Fruit fly (Drosophila melanogaster) whole organism, embryonic: ENCODE data around the gene CG31157.
A peak's percentile ranks its signal among the peaks of the same experiment; 100 is the strongest.

Source experiments
- Atf-2 ChIP-seq: fragments of 200-800 bp; sonication (Bioruptor generic); optimal IDR thresholded peaks from 2 replicates; lab custom pipeline; 2016; ENCODE audit warnings: missing biosample characterization, missing genetic modification characterization
- Atf6 ChIP-seq: fragments of 200-800 bp; sonication (Bioruptor generic); IDR thresholded peaks from 2 replicates; pipeline ENCODE4 v1.3.6; 2022; ENCODE audit warnings: missing biosample characterization, missing genetic modification characterization
- Awh ChIP-seq: fragments of 200-800 bp; sonication (Bioruptor generic); IDR thresholded peaks from 2 replicates; pipeline ENCODE4, ENCODE4 v1.3.6; 2022; ENCODE audit warnings: missing biosample characterization, missing genetic modification characterization
- CG11560 ChIP-seq: fragments of 200-800 bp; sonication (Bioruptor generic); IDR thresholded peaks from 3 replicates; pipeline ENCODE4 v1.3.6; 2022; ENCODE audit warnings: missing biosample characterization, missing genetic modification characterization
- CG12104 ChIP-seq: fragments of 200-800 bp; sonication (Bioruptor generic); optimal IDR thresholded peaks from 3 replicates; lab custom pipeline; 2016; ENCODE audit warnings: missing biosample characterization, missing genetic modification characterization
- CG1233 ChIP-seq: fragments of 200-800 bp; sonication (Bioruptor generic); optimal IDR thresholded peaks from 4 replicates; lab custom pipeline; 2018; ENCODE audit warnings: missing biosample characterization, mild to moderate bottlenecking, missing genetic modification characterization
- CG14441 ChIP-seq: fragments of 200-800 bp; sonication (Bioruptor generic); IDR thresholded peaks from 2 replicates; pipeline ENCODE4 v1.3.6; 2022; ENCODE audit warnings: missing biosample characterization, missing genetic modification characterization
- CG16813 ChIP-seq: fragments of 200-800 bp; sonication (Bioruptor generic); IDR thresholded peaks from 3 replicates; pipeline ENCODE4 v1.3.6; 2022; ENCODE audit warnings: missing biosample characterization, missing genetic modification characterization; ENCODE audit not compliant: partially characterized antibody
- CG16863 ChIP-seq: fragments of 200-800 bp; sonication (Bioruptor generic); optimal IDR thresholded peaks from 3 replicates; lab custom pipeline; 2016; ENCODE audit warnings: missing biosample characterization, missing genetic modification characterization
- CG18619 ChIP-seq: fragments of 200-800 bp; sonication (Bioruptor generic); optimal IDR thresholded peaks from 3 replicates; lab custom pipeline; 2017; ENCODE audit warnings: missing biosample characterization, mild to moderate bottlenecking, missing genetic modification characterization
- CG3407 ChIP-seq: fragments of 200-800 bp; sonication (Bioruptor generic); optimal IDR thresholded peaks from 2 replicates; lab custom pipeline; 2018; ENCODE audit warnings: missing biosample characterization, mild to moderate bottlenecking, missing genetic modification characterization
- CG42726 ChIP-seq: fragments of 200-800 bp; sonication (Bioruptor generic); IDR thresholded peaks from 2 replicates; pipeline ENCODE4 v1.3.6; 2022; ENCODE audit warnings: missing biosample characterization, missing genetic modification characterization; ENCODE audit not compliant: partially characterized antibody
- CG5180 ChIP-seq: fragments of 200-800 bp; sonication (Bioruptor generic); optimal IDR thresholded peaks from 3 replicates; lab custom pipeline; 2017; ENCODE audit warnings: missing biosample characterization, missing genetic modification characterization, mild to moderate bottlenecking, moderate library complexity, missing genetic modification reagents
- CG6175 ChIP-seq: fragments of 200-800 bp; sonication (Bioruptor generic); IDR thresholded peaks from 3 replicates; pipeline ENCODE4 v1.3.6; 2022; ENCODE audit warnings: missing biosample characterization, missing genetic modification characterization
- CG7556 ChIP-seq: fragments of 200-800 bp; sonication (Bioruptor generic); optimal IDR thresholded peaks from 2 replicates; lab custom pipeline; 2017; ENCODE audit warnings: missing biosample characterization, mild to moderate bottlenecking, missing genetic modification characterization
- Camta ChIP-seq: fragments of 200-800 bp; sonication (Bioruptor generic); optimal IDR thresholded peaks from 2 replicates; lab custom pipeline; 2016; ENCODE audit warnings: missing biosample characterization, missing genetic modification characterization
- CoRest ChIP-seq: fragments of 200-800 bp; sonication (Bioruptor generic); optimal IDR thresholded peaks from 3 replicates; lab custom pipeline; 2018; ENCODE audit warnings: missing biosample characterization, mild to moderate bottlenecking, missing genetic modification characterization, moderate library complexity
- D19A ChIP-seq: fragments of 200-800 bp; optimal IDR thresholded peaks from 3 replicates; lab custom pipeline; 2019; ENCODE audit warnings: missing biosample characterization, mild to moderate bottlenecking, missing genetic modification characterization, moderate library complexity
- Fer1 ChIP-seq: fragments of 200-800 bp; sonication (Bioruptor generic); optimal IDR thresholded peaks from 2 replicates; lab custom pipeline; 2017; ENCODE audit warnings: missing biosample characterization, mild to moderate bottlenecking, missing genetic modification characterization
- HmgD ChIP-seq: fragments of 200-800 bp; sonication (Bioruptor generic); optimal IDR thresholded peaks from 3 replicates; lab custom pipeline; 2016; ENCODE audit warnings: missing biosample characterization, missing genetic modification characterization
- Hmr ChIP-seq: fragments of 200-800 bp; sonication (Bioruptor generic); optimal IDR thresholded peaks from 3 replicates; lab custom pipeline; 2017; ENCODE audit warnings: mild to moderate bottlenecking, missing biosample characterization, missing genetic modification reagents, missing genetic modification characterization
- Med ChIP-seq: fragments of 200-800 bp; sonication (Bioruptor generic); peaks from one replicate; lab custom pipeline; 2016; ENCODE audit warnings: missing biosample characterization, missing genetic modification characterization, mild to moderate bottlenecking, inconsistent platforms, moderate library complexity
- az2 ChIP-seq: fragments of 200-800 bp; sonication (Bioruptor generic); optimal IDR thresholded peaks from 3 replicates; lab custom pipeline; 2016; ENCODE audit warnings: missing biosample characterization, missing genetic modification characterization
- cad ChIP-seq: fragments of >200 bp; optimal IDR thresholded peaks from 2 replicates; lab custom pipeline; 2017; ENCODE audit warnings: missing biosample characterization, missing genetic modification characterization
- crc ChIP-seq: fragments of 200-800 bp; sonication (Bioruptor generic); optimal IDR thresholded peaks from 2 replicates; lab custom pipeline; 2016; ENCODE audit warnings: missing biosample characterization, missing genetic modification characterization
- croc ChIP-seq: fragments of 200-800 bp; sonication (Bioruptor generic); conservative IDR thresholded peaks from 3 replicates; pipeline ENCODE4 v1.3.6; 2022; ENCODE audit warnings: missing biosample characterization, missing genetic modification characterization
- eyg ChIP-seq: fragments of 200-800 bp; sonication (Bioruptor generic); optimal IDR thresholded peaks from 3 replicates; lab custom pipeline; 2016; ENCODE audit warnings: missing biosample characterization, missing genetic modification characterization
- fd3F ChIP-seq: fragments of 200-800 bp; sonication (Bioruptor generic); optimal IDR thresholded peaks from 2 replicates; lab custom pipeline; 2018; ENCODE audit warnings: missing biosample characterization, mild to moderate bottlenecking, missing genetic modification characterization, moderate library complexity
- jing ChIP-seq: fragments of 200-800 bp; sonication (Bioruptor generic); optimal IDR thresholded peaks from 2 replicates; lab custom pipeline; 2018; ENCODE audit warnings: missing biosample characterization, mild to moderate bottlenecking, missing genetic modification characterization
- kay ChIP-seq: fragments of 200-800 bp; sonication (Bioruptor generic); optimal IDR thresholded peaks from 2 replicates; lab custom pipeline; 2016; ENCODE audit warnings: missing biosample characterization, missing genetic modification characterization
- nerfin-1 ChIP-seq: fragments of 200-800 bp; sonication (Bioruptor generic); optimal IDR thresholded peaks from 3 replicates; lab custom pipeline; 2019; ENCODE audit warnings: missing biosample characterization, mild to moderate bottlenecking, missing genetic modification characterization, moderate library complexity
- oc ChIP-seq: fragments of 200-800 bp; sonication (Bioruptor generic); optimal IDR thresholded peaks from 2 replicates; lab custom pipeline; 2018; ENCODE audit warnings: missing biosample characterization, mild to moderate bottlenecking, missing genetic modification characterization, moderate library complexity
- row ChIP-seq: fragments of 200-800 bp; sonication (Bioruptor generic); IDR thresholded peaks from 3 replicates; pipeline ENCODE4 v1.3.6; 2022; ENCODE audit warnings: missing biosample characterization, missing genetic modification characterization
- sd ChIP-seq: fragments of 200-800 bp; sonication (Bioruptor generic); optimal IDR thresholded peaks from 3 replicates; lab custom pipeline; 2018; ENCODE audit warnings: missing biosample characterization, mild to moderate bottlenecking, missing genetic modification characterization, moderate library complexity
- sens ChIP-seq: fragments of 200-800 bp; sonication (Bioruptor generic); peaks from one replicate; lab custom pipeline; 2016; ENCODE audit warnings: missing biosample characterization, missing genetic modification characterization
- sim ChIP-seq: fragments of 200-800 bp; sonication (Bioruptor generic); IDR thresholded peaks from 2 replicates; pipeline ENCODE4 v1.3.6; 2022; ENCODE audit warnings: missing biosample characterization, missing genetic modification characterization
- so ChIP-seq: fragments of 200-800 bp; sonication (Bioruptor generic); IDR thresholded peaks from 3 replicates; pipeline ENCODE4 v1.3.6; 2022; ENCODE audit warnings: missing biosample characterization, missing genetic modification characterization
- tna ChIP-seq: fragments of 200-800 bp; sonication (Bioruptor generic); IDR thresholded peaks from 2 replicates; pipeline ENCODE4 v1.3.6; 2022; ENCODE audit warnings: missing biosample characterization, missing genetic modification characterization; ENCODE audit not compliant: partially characterized antibody
- ttk ChIP-seq: fragments of 200-800 bp; sonication (Bioruptor generic); IDR thresholded peaks from 2 replicates; pipeline ENCODE4 v2.1.2; 2022; ENCODE audit warnings: missing biosample characterization, missing genetic modification characterization

CG31157 gene

dm6 chr3R:13042258-13043032 is 5.1 kb upstream of the CG31157 start, which contains the start of gene snk (continued):
- TF ChIP-seq sim (GFP tag; lab: Robert Waterston, UW), result 0 out of 2 replicates have a peak, but pooled peaks have one; percentile 5
- peak; percentile 66 for TF ChIP-seq Med (GFP tag; lab: Kevin White, UChicago)

dm6 chr3R:13043857-13044256 is 3.7 kb upstream of the CG31157 start, which contains the start of gene CG45122:
CG45122 (plus strand) TSS chr3R:13044157.
- TF ChIP-seq HmgD (GFP tag; lab: Kevin White, UChicago) (no peak), CG42726 (no peak), row (GFP tag; lab: Robert Waterston, UW) (no peak), CG3407 (no peak), croc (no peak), nerfin-1 (no peak), CG7556 (no peak), CG16863 (no peak), so (GFP tag; lab: Robert Waterston, UW) (no peak), sd (tag; lab: Kevin White, UChicago) (no peak), Camta (GFP tag; lab: Kevin White, UChicago) (no peak), oc (tag; lab: Kevin White, UChicago) (no peak), eyg (no peak), CG14441 (GFP tag; lab: Robert Waterston, UW) (no peak), CG16813 (no peak), jing (GFP tag; lab: Kevin White, UChicago) (no peak), tna (GFP tag; lab: Robert Waterston, UW) (no peak), CG11560 (tag; lab: Robert Waterston, UW) (no peak), CG5180 (no peak)

- TF ChIP-seq CoRest (no peak), CG16863 (no peak), CG1233 (GFP tag; lab: Kevin White, UChicago) (no peak), Atf6 (GFP tag; lab: Robert Waterston, UW) (no peak), Fer1 (GFP tag; lab: Kevin White, UChicago) (no peak), Atf-2 (no peak), Awh (GFP tag; lab: Robert Waterston, UW) (no peak), fd3F (GFP tag; lab: Kevin White, UChicago) (no peak), kay (GFP tag; lab: Kevin White, UChicago) (no peak), ttk (no peak), cad (GFP tag; lab: Kevin White, UChicago) (no peak), CG12104 (GFP tag; lab: Kevin White, UChicago) (no peak), D19A (tag; lab: Kevin White, UChicago) (no peak), sens (GFP tag; lab: Kevin White, UChicago) (no peak), crc (GFP tag; lab: Kevin White, UChicago) (no peak), Hmr (no peak), CG18619 (GFP tag; lab: Kevin White, UChicago) (no peak), CG6175 (GFP tag; lab: Robert Waterston, UW) (no peak), az2 (GFP tag; lab: Kevin White, UChicago) (no peak)
Observed at dm6 chr3R:13044459-13044858, 3.1 kb upstream of the CG31157 start, which contains the start of gene Hsc70-2. Hsc70-2 (plus strand) TSS chr3R:13044759.
